Worm (Caenorhabditis elegans): ENCODE data around the gene T09D3.9.

- TF ChIP-seq daf-12 (tag; optimal IDR thresholded peaks at IDR 0.05) (no peak), nhr-12 (tag; optimal IDR thresholded peaks at IDR 0.05) (no peak), lin-15B (tag; optimal IDR thresholded peaks at IDR 0.05) (no peak), nhr-25 (tag; optimal IDR thresholded peaks at IDR 0.05) (no peak), ceh-16 (tag; optimal IDR thresholded peaks at IDR 0.05) (no peak), jun-1 (tag; optimal IDR thresholded peaks at IDR 0.05) (no peak), pha-4 (tag; optimal IDR thresholded peaks at IDR 0.05) (no peak), nhr-76 (tag; optimal IDR thresholded peaks at IDR 0.05) (no peak), mdl-1 (tag; optimal IDR thresholded peaks at IDR 0.05) (no peak), nhr-237 (tag; optimal IDR thresholded peaks at IDR 0.05) (no peak), aly-2 (tag; optimal IDR thresholded peaks at IDR 0.05) (no peak), nhr-77 (tag; optimal IDR thresholded peaks at IDR 0.05) (no peak)
Observed at ce11 chrV:5368792-5369191, at the start of gene T09D3.9.
